Fruit fly (Drosophila melanogaster) whole organism, prepupa: ENCODE data around the gene PNKP.

Experiments used
- CG16779 ChIP-seq: fragments of 200-800 bp; sonication (Bioruptor generic); optimal IDR thresholded peaks from 3 replicates; lab custom pipeline; 2017; ENCODE audit warnings: missing biosample characterization, mild to moderate bottlenecking, missing genetic modification characterization
- CG4318 ChIP-seq: fragments of 200-800 bp; sonication (Bioruptor generic); optimal IDR thresholded peaks from 3 replicates; lab custom pipeline; 2017; ENCODE audit warnings: missing biosample characterization, mild to moderate bottlenecking, missing genetic modification characterization
- CG6163 ChIP-seq: fragments of 200-800 bp; sonication (Bioruptor generic); IDR thresholded peaks from 3 replicates; pipeline ENCODE4 v1.3.6; 2022; ENCODE audit warnings: missing biosample characterization, missing genetic modification characterization
- CG8632 ChIP-seq: fragments of 200-800 bp; sonication (Bioruptor generic); optimal IDR thresholded peaks from 3 replicates; lab custom pipeline; 2016; ENCODE audit warnings: missing biosample characterization, missing genetic modification characterization
- Eip78C ChIP-seq: fragments of 200-800 bp; sonication (Bioruptor generic); peaks from one replicate; lab custom pipeline; 2016; ENCODE audit warnings: missing biosample characterization, missing genetic modification characterization
- Gug ChIP-seq: fragments of 200-800 bp; sonication (Bioruptor generic); IDR thresholded peaks from 2 replicates; pipeline ENCODE4 v1.3.6; 2022; ENCODE audit warnings: missing biosample characterization, missing genetic modification characterization
- Hr39 ChIP-seq: fragments of 200-800 bp; sonication (Bioruptor generic); optimal IDR thresholded peaks from 2 replicates; lab custom pipeline; 2016; ENCODE audit warnings: missing biosample characterization, missing genetic modification characterization
- dsx ChIP-seq: fragments of 200-800 bp; optimal IDR thresholded peaks from 3 replicates; lab custom pipeline; 2019; ENCODE audit warnings: missing biosample characterization, mild to moderate bottlenecking, missing genetic modification characterization, moderate library complexity; ENCODE audit not compliant: poor library complexity, severe bottlenecking
- topi ChIP-seq: fragments of 200-800 bp; sonication (Bioruptor generic); optimal IDR thresholded peaks from 3 replicates; lab custom pipeline; 2016; ENCODE audit warnings: missing biosample characterization, missing genetic modification characterization

DNA sequence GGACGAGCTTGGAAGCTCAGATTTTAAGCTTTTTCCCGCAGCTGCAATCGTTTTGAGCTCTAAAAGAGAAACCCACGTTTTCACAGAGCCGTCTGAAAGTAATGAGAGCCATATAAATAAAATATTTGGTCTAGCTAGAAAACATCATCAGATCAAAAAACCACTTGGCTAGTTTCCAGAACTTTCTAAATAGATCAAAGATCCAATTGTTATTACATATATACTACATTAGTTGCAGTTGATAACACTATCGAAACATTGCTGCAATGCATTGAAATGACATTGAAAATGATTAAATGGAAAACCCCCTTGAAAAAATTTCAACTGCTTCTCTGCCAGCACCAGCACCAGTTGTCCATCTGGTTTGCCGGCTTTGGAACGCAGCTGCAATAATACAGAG is 11.7 kb upstream of the PNKP start:
- TF ChIP-seq Hr39 (GFP tag; lab: Kevin White, UChicago) (peak; percentile 65), CG4318 (GFP tag; lab: Kevin White, UChicago) (peak; percentile 95), CG16779 (tag; lab: Kevin White, UChicago) (peak; percentile 82), Gug (GFP tag; lab: Robert Waterston, UW) (peak; percentile 92), dsx (GFP tag; lab: Kevin White, UChicago) (peak; percentile 70), CG6163 (GFP tag; lab: Robert Waterston, UW) (peak; percentile 91), Eip78C (GFP tag; lab: Kevin White, UChicago) (peak; percentile 99), topi (GFP tag; lab: Kevin White, UChicago) (peak; percentile 73), CG8632 (GFP tag; lab: Kevin White, UChicago) (peak; percentile 84)
